Worm (Caenorhabditis elegans) whole organism, late embryonic: ENCODE results near the gene B0228.9.

Experiments used
- F13H6.1 ChIP-seq: sonication (generic microtip); optimal IDR thresholded peaks from 2 replicates; lab custom pipeline; 2016; ENCODE audit warnings: missing genetic modification characterization, missing compliant biosample characterization
- K02D7.2 ChIP-seq: sonication (generic microtip); optimal IDR thresholded peaks from 2 replicates; lab custom pipeline; 2017; ENCODE audit warnings: mild to moderate bottlenecking, missing genetic modification characterization, missing compliant biosample characterization
- T23F11.4 ChIP-seq: fragments of 200-800 bp; sonication (Bioruptor generic); optimal IDR thresholded peaks from 2 replicates; lab custom pipeline; 2018; ENCODE audit warnings: mild to moderate bottlenecking, missing genetic modification characterization, missing compliant biosample characterization
- Y22D7AL.16 ChIP-seq: sonication (generic microtip); optimal IDR thresholded peaks from 2 replicates; lab custom pipeline; 2016; ENCODE audit warnings: missing genetic modification characterization, missing compliant biosample characterization
- ceh-14 ChIP-seq: sonication (generic microtip); optimal IDR thresholded peaks from 2 replicates; lab custom pipeline; 2016; ENCODE audit warnings: missing genotype, missing genetic modification characterization, missing compliant biosample characterization
- ceh-18 ChIP-seq: sonication (generic microtip); optimal IDR thresholded peaks from 2 replicates; lab custom pipeline; 2016; ENCODE audit warnings: missing genetic modification characterization, missing compliant biosample characterization
- ceh-19 ChIP-seq: fragments of 200-800 bp; sonication (Bioruptor generic); optimal IDR thresholded peaks from 2 replicates; lab custom pipeline; 2018; ENCODE audit warnings: mild to moderate bottlenecking, missing genetic modification characterization, missing compliant biosample characterization
- ceh-2 ChIP-seq: sonication (generic microtip); optimal IDR thresholded peaks from 2 replicates; lab custom pipeline; 2016; ENCODE audit warnings: missing genotype, missing genetic modification characterization, missing compliant biosample characterization
- ceh-24 ChIP-seq: sonication (generic microtip); optimal IDR thresholded peaks from 2 replicates; lab custom pipeline; 2016; ENCODE audit warnings: mild to moderate bottlenecking, missing genetic modification characterization, missing compliant biosample characterization
- ceh-30 ChIP-seq: fragments of 150-350 bp; optimal IDR thresholded peaks from 2 replicates; lab custom pipeline; 2014; ENCODE audit warnings: missing biosample characterization, missing genetic modification characterization
- ceh-31 ChIP-seq: sonication (generic microtip); optimal IDR thresholded peaks from 2 replicates; lab custom pipeline; 2016; ENCODE audit warnings: missing genetic modification characterization, missing compliant biosample characterization
- ceh-34 ChIP-seq: sonication (generic microtip); optimal IDR thresholded peaks from 2 replicates; lab custom pipeline; 2016; ENCODE audit warnings: mild to moderate bottlenecking, missing genetic modification characterization, missing compliant biosample characterization
- ceh-6 ChIP-seq: fragments of 200-800 bp; sonication (Bioruptor generic); optimal IDR thresholded peaks from 2 replicates; lab custom pipeline; 2018; ENCODE audit warnings: mild to moderate bottlenecking, missing genetic modification characterization, missing compliant biosample characterization
- ceh-9 ChIP-seq: sonication (generic microtip); optimal IDR thresholded peaks from 2 replicates; lab custom pipeline; 2016; ENCODE audit warnings: mild to moderate bottlenecking, missing genetic modification characterization, inconsistent platforms, missing compliant biosample characterization
- eyg-1 ChIP-seq: sonication (generic microtip); optimal IDR thresholded peaks from 2 replicates; lab custom pipeline; 2016; ENCODE audit warnings: missing genotype, missing genetic modification characterization, missing compliant biosample characterization
- fax-1 ChIP-seq: sonication (generic microtip); optimal IDR thresholded peaks from 2 replicates; lab custom pipeline; 2016; ENCODE audit warnings: missing genotype, missing genetic modification characterization, missing compliant biosample characterization
- gmeb-2 ChIP-seq: sonication (generic microtip); optimal IDR thresholded peaks from 2 replicates; lab custom pipeline; 2016; ENCODE audit warnings: missing genetic modification characterization, inconsistent platforms, missing compliant biosample characterization
- hlh-13 ChIP-seq: fragments of 200-800 bp; sonication (Bioruptor generic); optimal IDR thresholded peaks from 2 replicates; lab custom pipeline; 2018; ENCODE audit warnings: mild to moderate bottlenecking, missing genetic modification characterization, missing compliant biosample characterization
- hlh-30 ChIP-seq: sonication (generic microtip); optimal IDR thresholded peaks from 2 replicates; lab custom pipeline; 2017; ENCODE audit warnings: antibody characterized with exemption, missing genetic modification characterization, missing compliant biosample characterization; ENCODE audit not compliant: insufficient read depth
- hlh-6 ChIP-seq: sonication (generic microtip); optimal IDR thresholded peaks from 2 replicates; lab custom pipeline; 2016; ENCODE audit warnings: missing genotype, missing genetic modification characterization, missing compliant biosample characterization
- hlh-8 ChIP-seq: sonication (generic microtip); optimal IDR thresholded peaks from 2 replicates; lab custom pipeline; 2016; ENCODE audit warnings: missing genotype, missing genetic modification characterization, missing compliant biosample characterization
- lin-11 ChIP-seq: fragments of 200-800 bp; sonication (Bioruptor generic); optimal IDR thresholded peaks from 2 replicates; lab custom pipeline; 2018; ENCODE audit warnings: mild to moderate bottlenecking, missing genetic modification characterization, missing compliant biosample characterization
- nhr-11 ChIP-seq: fragments of 150-350 bp; optimal IDR thresholded peaks from 2 replicates; lab custom pipeline; 2014; ENCODE audit warnings: missing biosample characterization, missing genetic modification characterization
- pha-2 ChIP-seq: sonication (generic microtip); optimal IDR thresholded peaks from 2 replicates; lab custom pipeline; 2017; ENCODE audit warnings: mild to moderate bottlenecking, missing genetic modification characterization, missing compliant biosample characterization
- ref-2 ChIP-seq: sonication (generic microtip); optimal IDR thresholded peaks from 2 replicates; lab custom pipeline; 2016; ENCODE audit warnings: missing genetic modification characterization, missing compliant biosample characterization
- rnt-1 ChIP-seq: sonication (generic microtip); optimal IDR thresholded peaks from 2 replicates; lab custom pipeline; 2016; ENCODE audit warnings: missing genetic modification characterization, missing compliant biosample characterization
- sdc-2 ChIP-seq: sonication (generic microtip); optimal IDR thresholded peaks from 2 replicates; lab custom pipeline; 2016; ENCODE audit warnings: missing genotype, missing genetic modification characterization, missing compliant biosample characterization
- syd-9 ChIP-seq: sonication (generic microtip); optimal IDR thresholded peaks from 2 replicates; lab custom pipeline; 2016; ENCODE audit warnings: mild to moderate bottlenecking, missing genetic modification characterization, moderate library complexity, missing compliant biosample characterization
- tbx-2 ChIP-seq: sonication (generic microtip); optimal IDR thresholded peaks from 2 replicates; lab custom pipeline; 2016; ENCODE audit warnings: missing genetic modification characterization, missing compliant biosample characterization
- ttx-3 ChIP-seq: sonication (generic microtip); optimal IDR thresholded peaks from 2 replicates; lab custom pipeline; 2016; ENCODE audit warnings: missing genetic modification reagents, missing genetic modification characterization, missing compliant biosample characterization
- unc-3 ChIP-seq, 2 experiments: fragments of 200-800 bp in 1 of 2; sonication (Bioruptor generic) in 1 of 2; sonication (generic microtip) in 1 of 2; conservative IDR thresholded peaks in 1 of 2; optimal IDR thresholded peaks in 1 of 2; 2 replicates each; pipeline versions ENCODE4 v1.3.6 to Lab custom; 2016 to 2022; ENCODE audit warnings: missing compliant biosample characterization in 2 of 2, missing genetic modification characterization in 2 of 2, missing genetic modification reagents in 1 of 2
- unc-42 ChIP-seq: sonication (generic microtip); optimal IDR thresholded peaks from 2 replicates; lab custom pipeline; 2016; ENCODE audit warnings: missing genotype, missing genetic modification characterization, missing compliant biosample characterization
- unc-55 ChIP-seq: sonication (generic microtip); optimal IDR thresholded peaks from 2 replicates; lab custom pipeline; 2017; ENCODE audit warnings: missing biosample characterization, missing genetic modification reagents, missing genetic modification characterization
- zip-5 ChIP-seq: sonication (generic microtip); optimal IDR thresholded peaks from 2 replicates; lab custom pipeline; 2016; ENCODE audit warnings: missing genetic modification characterization, missing compliant biosample characterization
- ztf-16 ChIP-seq: sonication (generic microtip); optimal IDR thresholded peaks from 2 replicates; lab custom pipeline; 2017; ENCODE audit warnings: missing genetic modification characterization, missing compliant biosample characterization

Gene B0228.9

DNA sequence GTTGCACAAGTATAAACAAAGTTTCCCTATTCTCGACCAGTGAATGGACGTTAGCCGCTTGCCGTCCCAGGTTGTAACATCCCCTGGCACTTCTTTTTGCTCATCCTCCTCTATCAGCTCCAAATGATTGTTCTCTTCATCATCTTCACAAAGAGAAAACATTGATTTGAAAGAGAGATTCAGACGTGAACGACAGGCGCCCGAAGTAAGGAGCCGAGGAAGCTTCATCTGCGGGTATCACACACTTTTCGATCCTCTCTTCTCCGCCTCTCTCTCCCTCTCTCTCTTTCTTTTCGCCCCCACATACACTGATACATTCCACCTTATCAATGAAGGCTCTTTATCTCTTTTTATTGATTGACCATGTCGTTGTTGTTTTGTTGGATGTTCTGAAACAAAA is 40.7 kb downstream of the B0228.9 start:
- no peak for TF ChIP-seq ceh-19 (GFP tag; lab: Kevin White, UChicago)
- TF ChIP-seq ceh-9 (tag; lab: Kevin White, UChicago), result no peak
- TF ChIP-seq ceh-24 (tag; lab: Kevin White, UChicago), result no peak
- no peak for TF ChIP-seq unc-3 (GFP tag; conservative IDR thresholded peaks at IDR 0.05; lab: Robert Waterston, UW)
- no peak for TF ChIP-seq unc-3 (tag; optimal IDR thresholded peaks at IDR 0.05; lab: Kevin White, UChicago)
- no peak for TF ChIP-seq gmeb-2 (tag; lab: Kevin White, UChicago)
- no peak for TF ChIP-seq ttx-3 (tag; lab: Kevin White, UChicago)
- peak; percentile 53 for TF ChIP-seq unc-55 (GFP tag; lab: Kevin White, UChicago)
- TF ChIP-seq tbx-2 (tag; lab: Kevin White, UChicago), result no peak
- TF ChIP-seq ceh-18 (tag; lab: Kevin White, UChicago), result peak; percentile 62
- TF ChIP-seq ref-2 (tag; lab: Kevin White, UChicago), result no peak
- no peak for TF ChIP-seq zip-5 (tag; lab: Kevin White, UChicago)
- peak; percentile 61 for TF ChIP-seq rnt-1 (tag; lab: Kevin White, UChicago)
- no peak for TF ChIP-seq ceh-31 (tag; lab: Kevin White, UChicago)
- no peak for TF ChIP-seq ceh-30 (tag; lab: Kevin White, UChicago)

DNA sequence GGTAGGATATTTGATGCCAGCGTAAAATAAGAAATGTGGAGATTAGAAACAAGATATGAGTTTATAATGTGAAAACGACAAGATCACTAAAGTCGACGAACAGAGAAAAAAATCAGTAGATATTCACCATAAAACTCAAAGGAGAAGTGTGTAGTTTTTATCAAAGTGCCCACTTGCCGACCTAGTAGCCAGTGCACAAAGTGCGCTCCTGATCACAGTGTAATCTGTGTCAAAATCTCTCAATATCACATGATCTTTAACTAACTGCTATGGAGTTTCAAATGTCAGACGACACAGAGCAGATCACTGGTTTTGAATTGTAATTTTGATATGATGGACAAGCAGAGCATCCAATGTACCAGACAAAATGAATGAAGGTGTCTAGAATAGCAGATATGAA is 43.0 kb downstream of the B0228.9 start:
- TF ChIP-seq syd-9 (tag; lab: Kevin White, UChicago), result no peak
- TF ChIP-seq unc-3 (GFP tag; conservative IDR thresholded peaks at IDR 0.05; lab: Robert Waterston, UW), result no peak
- TF ChIP-seq unc-3 (tag; optimal IDR thresholded peaks at IDR 0.05; lab: Kevin White, UChicago), result no peak
- no peak for TF ChIP-seq ceh-34 (tag; lab: Kevin White, UChicago)
- TF ChIP-seq hlh-30 (tag; lab: Kevin White, UChicago), result peak; percentile 42
- TF ChIP-seq unc-55 (GFP tag; lab: Kevin White, UChicago), result peak; percentile 39
- TF ChIP-seq nhr-11 (tag; lab: Kevin White, UChicago), result no peak
- TF ChIP-seq ceh-2 (tag; lab: Kevin White, UChicago), result no peak
- no peak for TF ChIP-seq fax-1 (tag; lab: Kevin White, UChicago)
- TF ChIP-seq, all 69 proteins: peak for 2

DNA sequence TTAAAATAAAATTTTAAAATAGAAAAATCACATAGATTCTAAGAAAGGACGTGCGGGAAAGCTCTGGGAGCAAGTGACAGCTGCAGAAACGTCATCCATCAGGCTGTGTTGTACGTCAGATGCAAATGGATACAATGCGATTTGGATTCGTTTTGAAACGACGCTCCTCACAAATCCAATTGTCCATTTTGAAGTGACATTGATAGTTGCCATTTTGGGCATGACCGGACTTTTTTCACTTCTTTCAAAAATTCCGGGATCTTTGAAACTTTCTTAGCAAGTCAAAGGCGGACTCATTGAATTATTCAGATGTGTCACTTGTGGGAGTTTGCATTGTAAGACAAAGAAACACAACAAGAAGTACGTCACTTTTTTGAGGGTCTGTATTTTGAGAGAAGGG is 44.4 kb downstream of the B0228.9 start:
- TF ChIP-seq F13H6.1 (tag; lab: Kevin White, UChicago) (no peak), ceh-19 (GFP tag; lab: Kevin White, UChicago) (no peak), ceh-14 (tag; lab: Kevin White, UChicago) (no peak), Y22D7AL.16 (tag; lab: Kevin White, UChicago) (no peak), unc-42 (tag; lab: Kevin White, UChicago) (peak; percentile 73), T23F11.4 (GFP tag; lab: Kevin White, UChicago) (no peak), unc-55 (GFP tag; lab: Kevin White, UChicago) (peak; percentile 18), lin-11 (tag; lab: Kevin White, UChicago) (no peak), eyg-1 (tag; lab: Kevin White, UChicago) (no peak), pha-2 (tag; lab: Kevin White, UChicago) (no peak), hlh-30 (tag; lab: Kevin White, UChicago) (no peak), ceh-6 (GFP tag; lab: Kevin White, UChicago) (no peak), hlh-8 (tag; lab: Kevin White, UChicago) (no peak), sdc-2 (tag; lab: Kevin White, UChicago) (no peak), hlh-13 (GFP tag; lab: Kevin White, UChicago) (no peak), ztf-16 (tag; lab: Kevin White, UChicago) (no peak), hlh-6 (tag; lab: Kevin White, UChicago) (no peak), ceh-18 (tag; lab: Kevin White, UChicago) (no peak)

DNA sequence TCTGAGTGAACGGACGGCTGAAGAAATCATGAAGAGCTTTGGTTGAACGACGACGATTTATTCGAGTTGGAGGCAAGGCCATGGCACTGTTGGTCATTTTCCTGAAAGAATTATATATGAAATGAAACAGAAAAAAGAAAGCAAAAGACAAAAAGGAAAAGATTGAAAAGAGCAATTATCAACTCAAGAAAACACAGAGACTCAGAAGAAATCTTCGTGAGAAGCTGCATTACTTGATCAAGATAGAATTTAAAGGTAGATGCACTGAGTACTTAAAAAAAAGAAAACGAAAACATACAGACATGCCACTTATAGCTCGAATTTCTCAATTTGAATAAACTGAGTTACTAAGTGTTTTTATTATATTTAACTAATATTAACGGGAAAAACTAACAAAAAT is 45.0 kb downstream of the B0228.9 start, which contains the start of gene cpna-5:
Gene cpna-5, minus strand, starts transcription at position 101 of the 400 bp plus-strand sequence.
- TF ChIP-seq K02D7.2 (tag; lab: Kevin White, UChicago), result no peak
- no peak for TF ChIP-seq unc-55 (GFP tag; lab: Kevin White, UChicago)
- no peak for TF ChIP-seq syd-9 (tag; lab: Kevin White, UChicago)
- TF ChIP-seq ceh-31 (tag; lab: Kevin White, UChicago), result no peak
